Worm (Caenorhabditis elegans) whole organism, early embryonic: ENCODE measurements around the gene str-172.

Experiments used
- ama-1 ChIP-seq: fragments of 150-350 bp; optimal IDR thresholded peaks from 2 replicates; lab custom pipeline; 2014
- hmbx-1 ChIP-seq: sonication (generic microtip); optimal IDR thresholded peaks from 2 replicates; lab custom pipeline; 2016; ENCODE audit warnings: mild to moderate bottlenecking, missing genetic modification characterization, missing compliant biosample characterization
- hnd-1 ChIP-seq: sonication (generic microtip); optimal IDR thresholded peaks from 2 replicates; lab custom pipeline; 2016; ENCODE audit warnings: missing genetic modification characterization, missing compliant biosample characterization
- scrt-1 ChIP-seq: fragments of 200-800 bp; sonication (Bioruptor generic); IDR thresholded peaks from 2 replicates; pipeline ENCODE4 v1.3.6; 2022; ENCODE audit warnings: missing genetic modification characterization, missing compliant biosample characterization
- tbx-11 ChIP-seq: fragments of 200-800 bp; sonication (Bioruptor generic); IDR thresholded peaks from 2 replicates; pipeline ENCODE4 v1.3.6; 2022; ENCODE audit warnings: missing genetic modification characterization, missing compliant biosample characterization
- tra-4 ChIP-seq: sonication (generic microtip); optimal IDR thresholded peaks from 2 replicates; lab custom pipeline; 2017; ENCODE audit warnings: missing genetic modification characterization, missing compliant biosample characterization

- TF ChIP-seq tbx-11 (GFP tag; lab: Robert Waterston, UW): no peak
- TF ChIP-seq hnd-1 (tag; lab: Kevin White, UChicago): no peak
- TF ChIP-seq hmbx-1: no peak
- no peak for TF ChIP-seq ama-1
- TF ChIP-seq tra-4: no peak
- no peak for TF ChIP-seq scrt-1 (GFP tag; lab: Robert Waterston, UW)
These were observed 11.3 kb downstream of the str-172 start, which contains the start of gene Y17G9A.2 for ce11 chrIV:4856195-4856594.
